Fruit fly (Drosophila melanogaster): ENCODE data around the gene CG34299.
A peak's percentile ranks its signal among the peaks of the same experiment; 100 is the strongest.

The CG34299 gene

DNA sequence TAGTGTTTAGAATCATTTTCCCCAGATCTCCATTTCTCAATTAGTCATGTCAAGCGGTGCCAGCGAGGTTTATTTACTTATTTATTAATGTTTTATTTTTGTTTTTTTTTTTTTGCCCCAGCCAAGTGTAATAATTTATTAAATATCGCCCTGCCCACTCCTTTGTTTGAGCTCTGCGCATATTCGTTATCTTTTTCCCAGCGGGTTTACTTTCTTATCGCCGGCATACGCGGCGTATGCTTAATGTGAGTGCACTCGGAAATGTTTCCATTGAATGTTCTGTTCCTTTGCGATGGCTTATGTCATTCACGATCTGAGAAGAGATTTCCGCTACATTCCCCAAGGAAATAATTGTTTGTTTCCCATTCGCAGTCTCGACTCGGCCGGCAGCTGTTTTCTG lies 48.3 kb downstream of the CG34299 start:
- no peak for TF ChIP-seq CG14711 (tag; optimal IDR thresholded peaks at IDR 0.05)
- no peak for TF ChIP-seq CG7045 (GFP tag; optimal IDR thresholded peaks at IDR 0.05)
- no peak for TF ChIP-seq cic (GFP tag; optimal IDR thresholded peaks at IDR 0.05)
- TF ChIP-seq bab1 (GFP tag; optimal IDR thresholded peaks at IDR 0.05), result no peak
- TF ChIP-seq Clk (GFP tag; optimal IDR thresholded peaks at IDR 0.05), result no peak
- TF ChIP-seq CG1620 (GFP tag; optimal IDR thresholded peaks at IDR 0.05), result no peak
- TF ChIP-seq kay (GFP tag; ENCODE audit: borderline replicate concordance), result peak; percentile 51
